Fruit fly (Drosophila melanogaster): ENCODE results near the gene CG10405.
A peak's percentile ranks its signal among the peaks of the same experiment; 100 is the strongest.

Gene CG10405

DNA sequence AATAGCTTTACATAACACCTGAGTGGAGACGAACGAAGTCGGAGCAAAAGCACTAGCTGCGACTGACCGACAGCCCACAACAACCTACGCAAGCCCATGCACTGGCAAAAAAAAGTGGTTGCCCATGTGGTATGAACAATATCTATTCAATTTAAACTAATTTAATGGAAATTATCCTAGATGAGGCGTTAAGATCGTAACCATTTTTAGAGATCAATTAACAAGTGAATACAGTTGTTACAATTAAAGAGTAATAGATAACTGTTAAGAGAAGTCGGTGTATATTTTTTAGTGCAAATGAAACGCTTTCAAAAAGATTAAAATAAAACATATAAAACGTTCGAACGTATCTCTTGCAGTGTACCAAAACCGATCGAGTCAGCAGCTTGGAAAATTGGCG, 41.9 kb downstream of the CG10405 start (continued):
- TF ChIP-seq CG30020 (tag; optimal IDR thresholded peaks at IDR 0.05) (no peak), onecut (GFP tag; IDR thresholded peaks at IDR 0.05) (0 out of 2 replicates have a peak, but pooled peaks have one; percentile 21), eve (GFP tag; optimal IDR thresholded peaks at IDR 0.05) (no peak), az2 (GFP tag; optimal IDR thresholded peaks at IDR 0.05) (peak; percentile 42), Taf1 (GFP tag; IDR thresholded peaks at IDR 0.05) (no peak), tap (tag; optimal IDR thresholded peaks at IDR 0.05) (peak; percentile 61), gfzf (GFP tag; optimal IDR thresholded peaks at IDR 0.05) (no peak), Hr51 (GFP tag; optimal IDR thresholded peaks at IDR 0.05) (peak in 1 of 2 experiments; percentile 80), Med (GFP tag) (peak; percentile 77), CG11093 (GFP tag; IDR thresholded peaks at IDR 0.05) (0 out of 3 replicates have a peak, but pooled peaks have one; percentile 42), CG4730 (GFP tag; IDR thresholded peaks at IDR 0.05) (0 out of 2 replicates have a peak, but pooled peaks have one; percentile 28), Hr3 (GFP tag; optimal IDR thresholded peaks at IDR 0.05) (peak; percentile 5), HmgD (GFP tag; optimal IDR thresholded peaks at IDR 0.05) (no peak), Sox102F (GFP tag; optimal IDR thresholded peaks at IDR 0.05) (peak; percentile 79), fu2 (GFP tag; optimal IDR thresholded peaks at IDR 0.05) (no peak), CG10431 (GFP tag; optimal IDR thresholded peaks at IDR 0.05) (peak; percentile 7), lab (GFP tag; optimal IDR thresholded peaks at IDR 0.05) (peak; percentile 21), Dek (tag; optimal IDR thresholded peaks at IDR 0.05) (peak; percentile 5), CG8281 (tag; optimal IDR thresholded peaks at IDR 0.05) (peak; percentile 14), croc (GFP tag; conservative IDR thresholded peaks at IDR 0.05) (peak; percentile 25; the same call in 1 of the 3 replicates), CG5953 (GFP tag; IDR thresholded peaks at IDR 0.05) (peak; percentile 55; the same call in 1 of the 2 replicates), CG1233 (GFP tag; optimal IDR thresholded peaks at IDR 0.05) (no peak), CG14860 (GFP tag; IDR thresholded peaks at IDR 0.05; ENCODE audit: partially characterized antibody) (no peak), fd96Cb (tag; optimal IDR thresholded peaks at IDR 0.05) (peak; percentile 69), Drgx (GFP tag; IDR thresholded peaks at IDR 0.05) (peak; percentile 78), CG12391 (tag; optimal IDR thresholded peaks at IDR 0.05) (peak; percentile 65), gcm (GFP tag; optimal IDR thresholded peaks at IDR 0.05) (peak; percentile 58), zf30C (GFP tag; optimal IDR thresholded peaks at IDR 0.05) (peak; percentile 21), Meics (GFP tag; optimal IDR thresholded peaks at IDR 0.05) (no peak), ind (GFP tag; optimal IDR thresholded peaks at IDR 0.05) (peak; percentile 13), en (GFP tag; optimal IDR thresholded peaks at IDR 0.05) (no peak), D19A (tag; optimal IDR thresholded peaks at IDR 0.05) (peak; percentile 59), stc (GFP tag; IDR thresholded peaks at IDR 0.05) (0 out of 2 replicates have a peak, but pooled peaks have one; percentile 31), Nf-YB (GFP tag; optimal IDR thresholded peaks at IDR 0.05) (peak; percentile 21), CG14441 (GFP tag; IDR thresholded peaks at IDR 0.05) (peak; percentile 54; the same call in 1 of the 2 replicates), CG6813 (GFP tag; optimal IDR thresholded peaks at IDR 0.05) (peak; percentile 2), unpg (GFP tag; optimal IDR thresholded peaks at IDR 0.05) (peak; percentile 68), salm (tag; optimal IDR thresholded peaks at IDR 0.05) (peak; percentile 14), CG3407 (GFP tag; optimal IDR thresholded peaks at IDR 0.05) (peak; percentile 56), lola (GFP tag; optimal IDR thresholded peaks at IDR 0.05) (peak in 1 of 3 experiments; percentile 43), CG18476 (GFP tag; optimal IDR thresholded peaks at IDR 0.05) (no peak), Sox100B (GFP tag; optimal IDR thresholded peaks at IDR 0.05) (no peak), CG7556 (GFP tag; optimal IDR thresholded peaks at IDR 0.05) (peak; percentile 52), HLH3B (GFP tag; IDR thresholded peaks at IDR 0.05) (peak; percentile 55; the same call in 1 of the 2 replicates), CG17328 (GFP tag; IDR thresholded peaks at IDR 0.05) (peak; percentile 46), gsb-n (tag; optimal IDR thresholded peaks at IDR 0.05) (peak; percentile 50), CG18262 (tag; optimal IDR thresholded peaks at IDR 0.05) (peak; percentile 71), CG31441 (GFP tag; IDR thresholded peaks at IDR 0.05) (peak; percentile 76), ttk (GFP tag; IDR thresholded peaks at IDR 0.05) (peak; percentile 68), tgo (GFP tag; IDR thresholded peaks at IDR 0.05) (peak; percentile 55; the same call in 2 of the 3 replicates)
